Worm (Caenorhabditis elegans): ENCODE measurements around the gene srj-27.

- TF ChIP-seq fkh-10 (GFP tag; optimal IDR thresholded peaks at IDR 0.05) (no peak), ztf-4 (tag; optimal IDR thresholded peaks at IDR 0.05) (no peak), irx-1 (tag; optimal IDR thresholded peaks at IDR 0.05) (no peak), elt-3 (tag; optimal IDR thresholded peaks at IDR 0.05) (no peak), blmp-1 (tag; optimal IDR thresholded peaks at IDR 0.05) (no peak), lin-15B (tag; optimal IDR thresholded peaks at IDR 0.05) (no peak), ama-1 (optimal IDR thresholded peaks at IDR 0.05) (no peak), pqm-1 (tag; optimal IDR thresholded peaks at IDR 0.05) (no peak), ceh-82 (tag; optimal IDR thresholded peaks at IDR 0.05) (no peak), lin-39 (tag; optimal IDR thresholded peaks at IDR 0.05) (no peak), nhr-237 (tag; optimal IDR thresholded peaks at IDR 0.05) (no peak), snpc-4 (tag; optimal IDR thresholded peaks at IDR 0.05) (no peak), nhr-77 (tag; optimal IDR thresholded peaks at IDR 0.05) (no peak), unc-62 (GFP tag; optimal IDR thresholded peaks at IDR 0.05) (no peak)
Measured at ce11 chrV:15088613-15089012, 38.7 kb downstream of the srj-27 start, which contains the start of gene C01G10.18.

All from whole organism, L1 larva.